Fruit fly (Drosophila melanogaster) S2 (cell line): ENCODE measurements around the gene CG31431.

Experiments used
- CG8478 ChIP-seq: fragments of >200 bp; optimal IDR thresholded peaks from 2 replicates; lab custom pipeline; 2018
- CTCF ChIP-seq, 2 experiments: fragments of >200 bp; optimal IDR thresholded peaks; 2 replicates each; lab custom pipeline; 2018

DNA sequence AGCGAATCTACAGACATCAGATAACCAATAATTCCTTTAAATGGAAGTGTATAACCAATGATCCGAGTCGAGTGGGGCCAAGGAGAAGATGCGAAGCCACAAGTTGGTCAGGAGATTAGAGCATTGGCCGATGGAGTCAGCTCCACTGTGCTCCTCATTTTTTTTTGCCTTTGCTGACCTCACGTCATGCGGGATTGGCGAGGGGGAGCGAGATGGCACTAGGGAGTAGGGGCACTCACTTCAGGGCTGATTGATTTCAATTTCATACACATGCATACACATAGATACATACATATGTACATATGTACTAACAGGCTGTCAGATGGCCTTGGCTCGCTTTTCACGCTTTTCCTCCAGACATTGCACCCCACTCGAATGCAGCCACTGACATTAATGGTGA is 22.2 kb upstream of the CG31431 start:
- TF ChIP-seq CG8478 (lab: Kevin White, UChicago) = no peak
- no peak for TF ChIP-seq CTCF (optimal IDR thresholded peaks at IDR 0.05; lab: Kevin White, UChicago)
